Fruit fly (Drosophila melanogaster) whole organism, adult: ENCODE results near the gene Tap42.

ENCODE experiments used
- CG33017 ChIP-seq: fragments of 200-800 bp; sonication (Bioruptor generic); optimal IDR thresholded peaks from 2 replicates; lab custom pipeline; 2018; ENCODE audit warnings: missing biosample characterization, mild to moderate bottlenecking, missing genetic modification characterization, moderate library complexity
- Mnt ChIP-seq: fragments of 200-800 bp; sonication (Bioruptor generic); optimal IDR thresholded peaks from 2 replicates; lab custom pipeline; 2016; ENCODE audit warnings: missing biosample characterization, mild to moderate bottlenecking, missing genetic modification characterization
- cnc ChIP-seq, 2 experiments: fragments of >200 bp; optimal IDR thresholded peaks; 2 replicates each; lab custom pipeline; 2017
- kay ChIP-seq: fragments of 200-800 bp; sonication (Bioruptor generic); peaks from one replicate; lab custom pipeline; 2016; ENCODE audit warnings: missing biosample characterization, missing genetic modification characterization, borderline replicate concordance
- ovo ChIP-seq: fragments of 200-800 bp; sonication (Bioruptor generic); optimal IDR thresholded peaks from 2 replicates; lab custom pipeline; 2016; ENCODE audit warnings: missing biosample characterization, missing genetic modification characterization
- pad ChIP-seq: fragments of 200-800 bp; sonication (Bioruptor generic); optimal IDR thresholded peaks from 3 replicates; lab custom pipeline; 2017; ENCODE audit warnings: missing biosample characterization, missing genetic modification characterization, mild to moderate bottlenecking, moderate library complexity, missing genetic modification reagents

DNA sequence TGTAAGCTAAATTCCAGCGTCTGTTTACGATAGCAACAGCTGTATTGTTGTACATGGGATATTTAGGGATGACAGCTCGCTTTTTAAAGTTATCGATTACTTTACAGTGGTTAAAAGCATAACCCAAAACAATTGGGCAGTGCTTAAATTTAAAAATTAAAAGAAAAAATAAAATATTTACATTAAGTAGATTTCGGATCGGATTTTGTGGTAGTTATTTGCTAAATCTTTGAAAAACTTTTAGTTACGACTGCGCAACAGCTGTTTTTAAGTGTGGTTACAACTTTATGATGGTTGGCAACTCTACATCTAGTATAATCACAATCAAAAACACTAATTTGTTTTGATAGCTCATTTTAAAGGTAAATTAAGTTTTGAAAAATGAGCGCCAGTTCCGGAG is 19.8 kb downstream of the Tap42 start, which contains the start of the genes Ing5 and CG7099:
- TF ChIP-seq cnc (optimal IDR thresholded peaks at IDR 0.05; lab: Kevin White, UChicago) = no peak
- TF ChIP-seq kay (GFP tag; lab: Kevin White, UChicago) = peak; percentile 98
- peak; percentile 92 for TF ChIP-seq ovo (GFP tag; lab: Kevin White, UChicago)
- peak; percentile 93 for TF ChIP-seq CG33017 (tag; lab: Kevin White, UChicago)
- TF ChIP-seq Mnt = peak; percentile 92
- peak; percentile 86 for TF ChIP-seq pad (GFP tag; lab: Kevin White, UChicago)
